Fruit fly (Drosophila melanogaster): ENCODE data around the gene CG32091.

Gene CG32091

dm6 chr3L:11681794-11682193 lies 50.6 kb downstream of the CG32091 start, which contains the start of gene TfIIEalpha (continued):
- TF ChIP-seq CTCF (GFP tag; optimal IDR thresholded peaks at IDR 0.05) (peak; percentile 16), lola (GFP tag; optimal IDR thresholded peaks at IDR 0.05) (peak in 1 of 3 experiments; percentile 2), Mrtf (GFP tag; IDR thresholded peaks at IDR 0.05) (no peak), Blimp-1 (GFP tag; optimal IDR thresholded peaks at IDR 0.05) (no peak), CG4424 (GFP tag; optimal IDR thresholded peaks at IDR 0.05) (no peak), CG31388 (GFP tag; optimal IDR thresholded peaks at IDR 0.05) (no peak), CG3847 (GFP tag; IDR thresholded peaks at IDR 0.05) (peak; percentile 74), Spps (tag; optimal IDR thresholded peaks at IDR 0.05) (no peak), CG17328 (GFP tag; IDR thresholded peaks at IDR 0.05) (no peak), CG13287 (GFP tag; IDR thresholded peaks at IDR 0.05; ENCODE audit: partially characterized antibody) (peak; percentile 52), CG6791 (GFP tag; IDR thresholded peaks at IDR 0.05; ENCODE audit: partially characterized antibody) (peak; percentile 56), CG17186 (GFP tag; optimal IDR thresholded peaks at IDR 0.05) (peak; percentile 43), sd (tag; optimal IDR thresholded peaks at IDR 0.05) (peak; percentile 78), Ssrp (tag; optimal IDR thresholded peaks at IDR 0.05) (no peak), CG12391 (tag; optimal IDR thresholded peaks at IDR 0.05) (peak; percentile 21), CG11560 (tag; IDR thresholded peaks at IDR 0.05) (peak; percentile 45; the same call in 1 of the 3 replicates), NC2α (GFP tag; optimal IDR thresholded peaks at IDR 0.05) (no peak), disco-r (GFP tag; optimal IDR thresholded peaks at IDR 0.05) (no peak), sna (GFP tag; IDR thresholded peaks at IDR 0.05; ENCODE audit: partially characterized antibody) (no peak), Neu2 (GFP tag; optimal IDR thresholded peaks at IDR 0.05; ENCODE audit: borderline replicate concordance) (no peak), CG30020 (tag; optimal IDR thresholded peaks at IDR 0.05) (peak; percentile 25), CG17829 (tag; optimal IDR thresholded peaks at IDR 0.05) (peak; percentile 41), CG4854 (GFP tag; optimal IDR thresholded peaks at IDR 0.05) (no peak), wek (GFP tag; optimal IDR thresholded peaks at IDR 0.05) (no peak), CG3838 (GFP tag; optimal IDR thresholded peaks at IDR 0.05) (no peak), CG33557 (GFP tag; optimal IDR thresholded peaks at IDR 0.05) (no peak), sqz (GFP tag; optimal IDR thresholded peaks at IDR 0.05) (no peak), Abd-B (GFP tag; optimal IDR thresholded peaks at IDR 0.05) (no peak), sr (GFP tag; IDR thresholded peaks at IDR 0.05) (no peak), CG10431 (GFP tag; optimal IDR thresholded peaks at IDR 0.05) (no peak), CG2875 (GFP tag; optimal IDR thresholded peaks at IDR 0.05) (no peak), CG12769 (tag; optimal IDR thresholded peaks at IDR 0.05) (peak; percentile 27), fu2 (GFP tag; optimal IDR thresholded peaks at IDR 0.05) (peak; percentile 1), rib (GFP tag; IDR thresholded peaks at IDR 0.05) (no peak), vvl (GFP tag; IDR thresholded peaks at IDR 0.05) (peak; percentile 73), CG7271 (tag; optimal IDR thresholded peaks at IDR 0.05) (no peak), CG1832 (GFP tag; optimal IDR thresholded peaks at IDR 0.05) (no peak), CG7987 (GFP tag; optimal IDR thresholded peaks at IDR 0.05) (no peak), Ets97D (GFP tag; optimal IDR thresholded peaks at IDR 0.05) (peak; percentile 84), CG10959 (GFP tag; IDR thresholded peaks at IDR 0.05) (no peak), CG18476 (GFP tag; optimal IDR thresholded peaks at IDR 0.05) (no peak), CG17359 (tag; optimal IDR thresholded peaks at IDR 0.05) (no peak), CoRest (tag; optimal IDR thresholded peaks at IDR 0.05) (peak; percentile 62), Camta (GFP tag; optimal IDR thresholded peaks at IDR 0.05) (peak; percentile 17), br (optimal IDR thresholded peaks at IDR 0.05) (no peak), chif (GFP tag; optimal IDR thresholded peaks at IDR 0.05) (no peak), Hey (tag; optimal IDR thresholded peaks at IDR 0.05) (no peak), klu (GFP tag; IDR thresholded peaks at IDR 0.05) (no peak), her (GFP tag; optimal IDR thresholded peaks at IDR 0.05) (no peak), CG12071 (GFP tag; optimal IDR thresholded peaks at IDR 0.05) (no peak), CG14014 (GFP tag; IDR thresholded peaks at IDR 0.05) (no peak), ara (GFP tag; IDR thresholded peaks at IDR 0.05) (no peak)
